Worm (Caenorhabditis elegans) whole organism, young adult: Measurements from ENCODE around the gene utp-20.

Source experiments
- B0019.2 ChIP-seq: fragments of 200-800 bp; sonication (Bioruptor generic); conservative IDR thresholded peaks from 2 replicates; pipeline ENCODE4 v1.3.6; 2022; ENCODE audit warnings: missing genetic modification reagents, missing genetic modification characterization, missing compliant biosample characterization
- B0261.1 ChIP-seq: sonication (generic microtip); optimal IDR thresholded peaks from 2 replicates; lab custom pipeline; 2016; ENCODE audit warnings: mild to moderate bottlenecking, missing genetic modification characterization, moderate library complexity, missing compliant biosample characterization
- B0336.3 ChIP-seq: fragments of 200-800 bp; sonication (Bioruptor generic); IDR thresholded peaks from 2 replicates; pipeline ENCODE4 v1.3.6; 2022; ENCODE audit warnings: missing genetic modification characterization, missing compliant biosample characterization
- D2030.7 ChIP-seq: fragments of 200-800 bp; sonication (Bioruptor generic); IDR thresholded peaks from 2 replicates; pipeline ENCODE4 v1.3.6; 2022; ENCODE audit warnings: missing genetic modification reagents, missing genetic modification characterization, missing compliant biosample characterization
- F10E7.11 ChIP-seq: sonication (generic microtip); optimal IDR thresholded peaks from 2 replicates; lab custom pipeline; 2017; ENCODE audit warnings: mild to moderate bottlenecking, missing genetic modification characterization, moderate library complexity, missing compliant biosample characterization
- F33H1.4 ChIP-seq: fragments of 200-800 bp; sonication (Bioruptor generic); IDR thresholded peaks from 2 replicates; pipeline ENCODE4 v1.3.6; 2022; ENCODE audit warnings: missing genetic modification reagents, missing genetic modification characterization, missing compliant biosample characterization
- F49E8.2 ChIP-seq: sonication (generic microtip); optimal IDR thresholded peaks from 3 replicates; lab custom pipeline; 2017; ENCODE audit warnings: missing genetic modification characterization, mild to moderate bottlenecking, missing compliant biosample characterization, antibody characterized with exemption, moderate library complexity; ENCODE audit not compliant: insufficient read depth
- F52B5.7 ChIP-seq: sonication (generic microtip); optimal IDR thresholded peaks from 2 replicates; lab custom pipeline; 2016; ENCODE audit warnings: mild to moderate bottlenecking, missing genetic modification characterization, missing compliant biosample characterization
- F55B11.4 ChIP-seq: sonication (generic microtip); optimal IDR thresholded peaks from 2 replicates; lab custom pipeline; 2016; ENCODE audit warnings: missing compliant biosample characterization, missing genetic modification characterization, borderline replicate concordance; ENCODE audit not compliant: insufficient read depth
- F57A8.1 ChIP-seq: fragments of 200-800 bp; sonication (Bioruptor generic); optimal IDR thresholded peaks from 2 replicates; lab custom pipeline; 2018; ENCODE audit warnings: mild to moderate bottlenecking, missing genetic modification characterization, moderate library complexity, missing compliant biosample characterization
- K11D2.4 ChIP-seq: fragments of 200-800 bp; sonication (Bioruptor generic); IDR thresholded peaks from 2 replicates; pipeline ENCODE4 v1.3.6; 2022; ENCODE audit warnings: missing genetic modification reagents, missing genetic modification characterization, missing compliant biosample characterization
- T07F8.4 ChIP-seq: sonication (generic microtip); optimal IDR thresholded peaks from 2 replicates; lab custom pipeline; 2016; ENCODE audit warnings: mild to moderate bottlenecking, missing genetic modification characterization, moderate library complexity, missing compliant biosample characterization
- aptf-2 ChIP-seq: fragments of 200-800 bp; sonication (Bioruptor generic); conservative IDR thresholded peaks from 2 replicates; pipeline ENCODE4 v1.3.6; 2022; ENCODE audit warnings: missing genetic modification reagents, missing genetic modification characterization, missing compliant biosample characterization
- athp-1 ChIP-seq: sonication (generic microtip); optimal IDR thresholded peaks from 2 replicates; lab custom pipeline; 2017; ENCODE audit warnings: mild to moderate bottlenecking, missing genetic modification characterization, missing compliant biosample characterization
- attf-3 ChIP-seq: fragments of 200-800 bp; sonication (Bioruptor generic); conservative IDR thresholded peaks from 2 replicates; pipeline ENCODE4 v1.3.6; 2022; ENCODE audit warnings: missing genetic modification reagents, missing genetic modification characterization, missing compliant biosample characterization
- attf-5 ChIP-seq: fragments of 200-800 bp; sonication (Bioruptor generic); optimal IDR thresholded peaks from 2 replicates; lab custom pipeline; 2018; ENCODE audit warnings: mild to moderate bottlenecking, missing genetic modification characterization, missing compliant biosample characterization
- bed-2 ChIP-seq: fragments of 200-800 bp; sonication (Bioruptor generic); IDR thresholded peaks from 2 replicates; pipeline ENCODE4 v1.3.6; 2022; ENCODE audit warnings: missing genetic modification reagents, missing genetic modification characterization, missing compliant biosample characterization
- ceh-100 ChIP-seq: fragments of 200-800 bp; sonication (Bioruptor generic); IDR thresholded peaks from 2 replicates; pipeline ENCODE4 v1.3.6; 2022; ENCODE audit warnings: missing genetic modification reagents, missing genetic modification characterization, missing compliant biosample characterization
- ceh-40 ChIP-seq: fragments of 200-800 bp; sonication (Bioruptor generic); IDR thresholded peaks from 2 replicates; pipeline ENCODE4 v1.3.6; 2022; ENCODE audit warnings: missing genetic modification characterization, missing compliant biosample characterization
- die-1 ChIP-seq: sonication (generic microtip); optimal IDR thresholded peaks from 2 replicates; lab custom pipeline; 2016; ENCODE audit warnings: missing genotype, mild to moderate bottlenecking, missing genetic modification characterization, missing compliant biosample characterization
- efl-1 ChIP-seq: fragments of 150-350 bp; optimal IDR thresholded peaks from 2 replicates; lab custom pipeline; 2014; ENCODE audit warnings: missing biosample characterization, missing genetic modification reagents, missing genetic modification characterization
- ekl-4 ChIP-seq: fragments of 200-800 bp; sonication (Bioruptor generic); IDR thresholded peaks from 2 replicates; pipeline ENCODE4 v1.3.6; 2022; ENCODE audit warnings: missing genetic modification reagents, missing genetic modification characterization, missing compliant biosample characterization
- gei-17 ChIP-seq: fragments of 200-800 bp; sonication (Bioruptor generic); optimal IDR thresholded peaks from 2 replicates; lab custom pipeline; 2018; ENCODE audit warnings: mild to moderate bottlenecking, missing genetic modification characterization, missing compliant biosample characterization
- hsf-1 ChIP-seq: fragments of 200-800 bp; sonication (Bioruptor generic); IDR thresholded peaks from 2 replicates; pipeline ENCODE4 v1.3.6; 2022; ENCODE audit warnings: missing genetic modification reagents, missing genetic modification characterization, missing compliant biosample characterization
- lag-1 ChIP-seq: fragments of 200-800 bp; sonication (Bioruptor generic); IDR thresholded peaks from 2 replicates; pipeline ENCODE4 v1.3.6; 2022; ENCODE audit warnings: missing genetic modification reagents, missing genetic modification characterization, missing compliant biosample characterization
- lin-26 ChIP-seq: fragments of 200-800 bp; sonication (Bioruptor generic); IDR thresholded peaks from 2 replicates; pipeline ENCODE4 v1.3.6; 2022; ENCODE audit warnings: missing genetic modification reagents, missing genetic modification characterization, missing compliant biosample characterization
- lin-40 ChIP-seq: sonication (generic microtip); optimal IDR thresholded peaks from 2 replicates; lab custom pipeline; 2016; ENCODE audit warnings: missing genetic modification characterization, mild to moderate bottlenecking, missing compliant biosample characterization, missing genotype, missing genetic modification reagents
- lsl-1 ChIP-seq: fragments of 200-800 bp; sonication (Bioruptor generic); optimal IDR thresholded peaks from 2 replicates; lab custom pipeline; 2018; ENCODE audit warnings: mild to moderate bottlenecking, missing genetic modification characterization, moderate library complexity, missing compliant biosample characterization
- lsy-27 ChIP-seq: sonication (generic microtip); optimal IDR thresholded peaks from 2 replicates; lab custom pipeline; 2017; ENCODE audit warnings: missing genetic modification characterization, mild to moderate bottlenecking, missing compliant biosample characterization, antibody characterized with exemption, missing genotype, borderline replicate concordance; ENCODE audit not compliant: insufficient read depth
- madf-10 ChIP-seq: sonication (generic microtip); optimal IDR thresholded peaks from 2 replicates; lab custom pipeline; 2016; ENCODE audit warnings: mild to moderate bottlenecking, missing genetic modification characterization, missing compliant biosample characterization
- mxl-1 ChIP-seq: sonication (generic microtip); optimal IDR thresholded peaks from 2 replicates; lab custom pipeline; 2016; ENCODE audit warnings: missing genetic modification characterization, missing compliant biosample characterization
- nfya-1 ChIP-seq: sonication (generic microtip); optimal IDR thresholded peaks from 2 replicates; lab custom pipeline; 2017; ENCODE audit warnings: antibody characterized with exemption, missing compliant biosample characterization, missing genetic modification characterization, borderline replicate concordance; ENCODE audit not compliant: insufficient read depth
- nfya-2 ChIP-seq: fragments of 200-800 bp; sonication (Bioruptor generic); IDR thresholded peaks from 2 replicates; pipeline ENCODE4 v1.3.6; 2022; ENCODE audit warnings: missing genetic modification reagents, missing genetic modification characterization, missing compliant biosample characterization
- nfyb-1 ChIP-seq: fragments of 200-800 bp; sonication (Bioruptor generic); IDR thresholded peaks from 2 replicates; pipeline ENCODE4 v1.3.6; 2022; ENCODE audit warnings: missing genetic modification reagents, missing genetic modification characterization, missing compliant biosample characterization
- nhr-120 ChIP-seq: fragments of 200-800 bp; sonication (Bioruptor generic); IDR thresholded peaks from 2 replicates; pipeline ENCODE4 v1.3.6; 2022; ENCODE audit warnings: missing genetic modification characterization, missing compliant biosample characterization
- nhr-80 ChIP-seq: sonication (generic microtip); optimal IDR thresholded peaks from 2 replicates; lab custom pipeline; 2016; ENCODE audit warnings: missing genetic modification characterization, missing compliant biosample characterization
- nhr-90 ChIP-seq: sonication (generic microtip); optimal IDR thresholded peaks from 2 replicates; lab custom pipeline; 2016; ENCODE audit warnings: missing genotype, mild to moderate bottlenecking, missing genetic modification characterization, missing compliant biosample characterization
- pha-4 ChIP-seq: fragments of 150-350 bp; sonication (generic microtip); optimal IDR thresholded peaks from 2 replicates; lab custom pipeline; 2014; ENCODE audit warnings: missing biosample characterization, missing genetic modification reagents, missing genetic modification characterization
- repo-1 ChIP-seq: sonication (generic microtip); optimal IDR thresholded peaks from 2 replicates; lab custom pipeline; 2017; ENCODE audit warnings: mild to moderate bottlenecking, missing genetic modification characterization, missing compliant biosample characterization
- rpc-1 ChIP-seq, 2 experiments: fragments of 150-350 bp in 1 of 2; sonication (generic microtip) in 1 of 2; optimal IDR thresholded peaks; 2 replicates each; lab custom pipeline; 2014 to 2018; ENCODE audit warnings: missing biosample characterization in 1 of 2, missing genetic modification characterization in 1 of 2, missing genetic modification reagents in 1 of 2, missing genotype in 1 of 2
- sea-2 ChIP-seq: fragments of 200-800 bp; sonication (Bioruptor generic); IDR thresholded peaks from 2 replicates; pipeline ENCODE4 v1.3.6; 2022; ENCODE audit warnings: missing genetic modification characterization, missing compliant biosample characterization
- somi-1 ChIP-seq: fragments of 200-800 bp; sonication (Bioruptor generic); optimal IDR thresholded peaks from 2 replicates; lab custom pipeline; 2018; ENCODE audit warnings: mild to moderate bottlenecking, missing genetic modification characterization, missing compliant biosample characterization
- tlf-1 ChIP-seq: fragments of 200-800 bp; sonication (Bioruptor generic); optimal IDR thresholded peaks from 2 replicates; lab custom pipeline; 2018; ENCODE audit warnings: mild to moderate bottlenecking, missing genetic modification characterization, missing compliant biosample characterization
- xnd-1 ChIP-seq: sonication (generic microtip); optimal IDR thresholded peaks from 2 replicates; lab custom pipeline; 2016; ENCODE audit warnings: missing genotype, missing genetic modification reagents, missing genetic modification characterization, missing compliant biosample characterization
- zim-3 ChIP-seq: sonication (generic microtip); optimal IDR thresholded peaks from 2 replicates; lab custom pipeline; 2017; ENCODE audit warnings: mild to moderate bottlenecking, missing genetic modification characterization, moderate library complexity, missing compliant biosample characterization
- ztf-18 ChIP-seq: sonication (generic microtip); optimal IDR thresholded peaks from 2 replicates; lab custom pipeline; 2016; ENCODE audit warnings: missing genotype, mild to moderate bottlenecking, missing genetic modification characterization, missing compliant biosample characterization
- ztf-26 ChIP-seq: sonication (generic microtip); optimal IDR thresholded peaks from 2 replicates; lab custom pipeline; 2017; ENCODE audit warnings: missing genetic modification characterization, missing compliant biosample characterization

utp-20 gene

DNA sequence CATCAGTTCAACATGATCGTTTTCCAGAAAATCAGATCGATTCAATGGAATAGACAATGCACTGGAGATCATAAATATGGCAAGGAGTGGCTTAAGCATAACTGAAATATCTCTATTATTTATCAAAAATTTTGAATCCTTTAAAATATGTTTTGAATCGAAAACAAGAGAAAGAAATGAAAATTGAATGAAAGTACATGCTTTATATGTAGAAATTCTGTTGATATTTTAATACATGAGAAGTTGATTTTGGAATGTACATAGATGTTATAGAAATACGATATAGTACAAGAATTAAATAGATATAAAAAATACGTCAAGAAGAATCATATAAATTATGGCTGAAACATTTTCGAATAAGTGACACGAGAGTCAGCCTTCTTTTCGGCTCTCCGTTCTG is 56.1 kb downstream of the utp-20 start, which contains the start of gene C56C10.9:
Gene C56C10.9 (minus strand): TSS at position 101 of the 400 bp plus-strand sequence.
- TF ChIP-seq attf-3 (GFP tag; lab: Robert Waterston, UW) (no peak), K11D2.4 (GFP tag; lab: Robert Waterston, UW) (no peak), hsf-1 (no peak), nfya-2 (GFP tag; lab: Robert Waterston, UW) (no peak), die-1 (no peak), F52B5.7 (tag; lab: Kevin White, UChicago) (no peak), sea-2 (GFP tag; lab: Robert Waterston, UW) (no peak), F49E8.2 (tag; lab: Kevin White, UChicago) (no peak), F10E7.11 (tag; lab: Kevin White, UChicago) (no peak), ekl-4 (no peak), T07F8.4 (tag; lab: Kevin White, UChicago) (no peak), nfyb-1 (GFP tag; lab: Robert Waterston, UW) (no peak), ztf-18 (tag; lab: Kevin White, UChicago) (no peak), B0019.2 (no peak)

DNA sequence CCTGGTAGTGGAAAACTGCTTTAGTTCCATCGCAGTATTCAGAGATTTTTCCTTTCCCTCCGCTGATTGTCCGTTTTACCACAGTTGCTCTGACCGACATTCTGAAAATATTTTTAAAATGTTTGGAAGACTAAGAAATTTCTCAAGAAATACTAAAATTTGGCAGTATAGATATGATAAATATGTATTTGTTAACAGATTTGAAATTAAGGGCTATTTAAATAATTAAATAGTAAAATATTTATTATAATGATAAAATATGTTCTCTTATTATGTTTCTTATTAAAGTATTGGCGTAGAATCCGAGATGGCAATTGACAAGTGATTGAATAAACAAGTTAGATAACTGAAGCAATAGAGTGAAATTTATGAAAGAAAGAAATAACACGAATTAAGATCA is 58.0 kb downstream of the utp-20 start, which contains the start of gene aipr-1:
Gene aipr-1 (minus strand): TSS at position 101 of the 400 bp plus-strand sequence.
- TF ChIP-seq nhr-80 (no peak), T07F8.4 (tag; lab: Kevin White, UChicago) (no peak), madf-10 (tag; lab: Kevin White, UChicago) (no peak), ceh-40 (GFP tag; lab: Robert Waterston, UW) (no peak), rpc-1 (optimal IDR thresholded peaks at IDR 0.05; lab: Kevin White, UChicago) (no peak), rpc-1 (tag; optimal IDR thresholded peaks at IDR 0.05; lab: Kevin White, UChicago) (no peak), xnd-1 (tag; lab: Kevin White, UChicago) (no peak), B0336.3 (no peak), nhr-120 (no peak), zim-3 (tag; lab: Kevin White, UChicago) (no peak), attf-3 (GFP tag; lab: Robert Waterston, UW) (no peak), ztf-26 (no peak), nfya-1 (tag; lab: Kevin White, UChicago) (no peak), ceh-100 (no peak), athp-1 (tag; lab: Kevin White, UChicago) (no peak), tlf-1 (no peak), lin-40 (tag; lab: Kevin White, UChicago) (no peak)
- TF ChIP-seq, all 124 proteins: peak for 0

DNA sequence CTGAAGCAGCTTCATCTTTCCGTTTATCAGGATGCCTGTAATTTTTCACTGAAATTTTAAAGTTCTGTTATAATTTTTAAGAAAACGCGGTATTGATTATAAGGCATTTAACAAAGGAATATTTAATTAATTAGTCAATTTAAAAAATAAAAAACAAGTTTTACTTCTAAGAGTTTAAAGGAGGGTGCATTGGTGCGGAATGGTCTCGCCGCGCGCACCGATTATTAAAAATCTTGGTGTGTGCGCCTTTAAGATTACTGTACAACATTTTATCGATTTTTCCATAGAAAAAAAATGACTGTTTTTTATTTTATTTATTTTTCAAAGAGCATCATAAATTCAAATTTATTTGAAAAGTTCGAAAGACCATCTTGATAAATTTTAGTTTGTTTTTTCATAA is 61.3 kb downstream of the utp-20 start:
- TF ChIP-seq somi-1 (GFP tag; lab: Kevin White, UChicago) = no peak
- TF ChIP-seq mxl-1 (tag; lab: Kevin White, UChicago) = no peak
- no peak for TF ChIP-seq tlf-1
- TF ChIP-seq bed-2 (GFP tag; lab: Robert Waterston, UW) = no peak
- no peak for TF ChIP-seq repo-1 (tag; lab: Kevin White, UChicago)
- TF ChIP-seq lin-26 (GFP tag; lab: Robert Waterston, UW) = no peak
- TF ChIP-seq F55B11.4 (tag; lab: Kevin White, UChicago) = no peak
- peak; percentile 27 for TF ChIP-seq xnd-1 (tag; lab: Kevin White, UChicago)
- no peak for TF ChIP-seq gei-17 (GFP tag; lab: Kevin White, UChicago)
- no peak for TF ChIP-seq attf-5
- no peak for TF ChIP-seq sea-2 (GFP tag; lab: Robert Waterston, UW)
- 0 out of 2 replicates have a peak, but pooled peaks have one; percentile 29 for TF ChIP-seq D2030.7 (GFP tag; lab: Robert Waterston, UW)
- TF ChIP-seq pha-4 (tag; lab: Kevin White, UChicago) = no peak
- no peak for TF ChIP-seq aptf-2 (GFP tag; lab: Robert Waterston, UW)
- no peak for TF ChIP-seq nhr-90 (tag; lab: Kevin White, UChicago)
- peak; percentile 15 for TF ChIP-seq efl-1 (GFP tag; lab: Kevin White, UChicago)
- TF ChIP-seq lsl-1 (GFP tag; lab: Kevin White, UChicago) = peak; percentile 83
- TF ChIP-seq lag-1 (GFP tag; lab: Robert Waterston, UW) = no peak
- no peak for TF ChIP-seq ztf-18 (tag; lab: Kevin White, UChicago)
- TF ChIP-seq B0261.1 (tag; lab: Kevin White, UChicago) = no peak
- TF ChIP-seq F33H1.4 = peak; percentile 83
- no peak for TF ChIP-seq F57A8.1 (GFP tag; lab: Kevin White, UChicago)
- no peak for TF ChIP-seq lsy-27
